Worm (Caenorhabditis elegans): ENCODE data around the gene K09B3.1.

ce11 chrIV:3826590-3827128, 32.1 kb downstream of the K09B3.1 start, which contains the start of gene F28F9.3:
- TF ChIP-seq lin-39 (tag; optimal IDR thresholded peaks at IDR 0.05): no peak
- TF ChIP-seq F16B12.6 (tag; optimal IDR thresholded peaks at IDR 0.05): no peak
- TF ChIP-seq unc-98 (GFP tag; IDR thresholded peaks at IDR 0.05): no peak
- TF ChIP-seq hpl-2 (GFP tag; optimal IDR thresholded peaks at IDR 0.05): no peak
- TF ChIP-seq pqm-1 (tag; optimal IDR thresholded peaks at IDR 0.05): no peak
- no peak for TF ChIP-seq aly-2 (tag; optimal IDR thresholded peaks at IDR 0.05)
- TF ChIP-seq zag-1 (tag; optimal IDR thresholded peaks at IDR 0.05): no peak
- TF ChIP-seq fos-1 (tag; optimal IDR thresholded peaks at IDR 0.05): no peak
- no peak for TF ChIP-seq egl-27 (tag; optimal IDR thresholded peaks at IDR 0.05)

Measured in whole organism, L1 larva.